Worm (Caenorhabditis elegans) whole organism, L3 larva: ENCODE results near the gene fbxc-32.
"Not testable (repeated sequence)": the region's sequence is repeated elsewhere in the genome, so short reads cannot be mapped to it uniquely, and the experiment has no call there.

Experiments
- R02D3.7 ChIP-seq: fragments of 150-350 bp; optimal IDR thresholded peaks from 2 replicates; lab custom pipeline; 2014; ENCODE audit warnings: missing biosample characterization, missing genetic modification characterization
- ZK546.5 ChIP-seq: sonication (generic microtip); optimal IDR thresholded peaks from 2 replicates; lab custom pipeline; 2017; ENCODE audit warnings: missing biosample characterization, missing genetic modification characterization
- elt-2 ChIP-seq: sonication (generic microtip); optimal IDR thresholded peaks from 2 replicates; lab custom pipeline; 2016; ENCODE audit warnings: missing genetic modification reagents, mild to moderate bottlenecking, missing genetic modification characterization, missing compliant biosample characterization
- mdl-1 ChIP-seq: fragments of 150-350 bp; optimal IDR thresholded peaks from 2 replicates; lab custom pipeline; 2014; ENCODE audit warnings: missing biosample characterization, missing genetic modification characterization
- nfya-1 ChIP-seq: sonication (generic microtip); optimal IDR thresholded peaks from 2 replicates; lab custom pipeline; 2017; ENCODE audit warnings: missing genetic modification characterization, mild to moderate bottlenecking, missing compliant biosample characterization, antibody characterized with exemption, moderate library complexity; ENCODE audit not compliant: insufficient read depth
- nhr-12 ChIP-seq: fragments of 150-350 bp; optimal IDR thresholded peaks from 2 replicates; lab custom pipeline; 2014; ENCODE audit warnings: missing biosample characterization, missing genetic modification characterization
- nhr-237 ChIP-seq: fragments of 150-350 bp; optimal IDR thresholded peaks from 2 replicates; lab custom pipeline; 2014; ENCODE audit warnings: missing biosample characterization, missing genetic modification characterization
- skn-1 ChIP-seq: fragments of 150-350 bp; optimal IDR thresholded peaks from 2 replicates; lab custom pipeline; 2014; ENCODE audit warnings: missing biosample characterization, missing genetic modification characterization
- zag-1 ChIP-seq: fragments of 150-350 bp; optimal IDR thresholded peaks from 2 replicates; lab custom pipeline; 2014; ENCODE audit warnings: missing biosample characterization, missing genetic modification characterization
- ztf-4 ChIP-seq: fragments of 150-350 bp; optimal IDR thresholded peaks from 2 replicates; lab custom pipeline; 2014; ENCODE audit warnings: missing biosample characterization, missing genetic modification characterization

ce11 chrII:996112-996511 lies 48.1 kb upstream of the fbxc-32 start, which contains the start of gene F45D11.11:
- not testable (repeated sequence) for TF ChIP-seq zag-1 (tag; lab: Kevin White, UChicago); elt-2 (tag; lab: Kevin White, UChicago); mdl-1 (tag; lab: Kevin White, UChicago); ZK546.5; skn-1 (tag; lab: Kevin White, UChicago); nhr-12 (tag; lab: Kevin White, UChicago); ztf-4 (tag; lab: Kevin White, UChicago); nhr-237 (tag; lab: Kevin White, UChicago); R02D3.7; nfya-1 (tag; lab: Kevin White, UChicago)
